Worm (Caenorhabditis elegans) whole organism, young adult: ENCODE results near the gene sdz-10.

ENCODE experiments used
- dpl-1 ChIP-seq: fragments of 150-350 bp; optimal IDR thresholded peaks from 2 replicates; lab custom pipeline; 2014; ENCODE audit warnings: missing biosample characterization, missing genetic modification reagents, missing genetic modification characterization
- lsl-1 ChIP-seq: fragments of 200-800 bp; sonication (Bioruptor generic); optimal IDR thresholded peaks from 2 replicates; lab custom pipeline; 2018; ENCODE audit warnings: mild to moderate bottlenecking, missing genetic modification characterization, moderate library complexity, missing compliant biosample characterization
- mes-4 ChIP-seq: sonication (generic microtip); optimal IDR thresholded peaks from 2 replicates; lab custom pipeline; 2016; ENCODE audit warnings: missing genotype, missing genetic modification characterization, missing compliant biosample characterization
- snpc-4 ChIP-seq, 5 experiments: fragments of 150-350 bp in 1 of 5; sonication (generic microtip) in 4 of 5; optimal IDR thresholded peaks; 2 replicates each; lab custom pipeline; 2014 to 2018; ENCODE audit warnings: missing genetic modification characterization in 5 of 5, missing biosample characterization in 3 of 5, antibody characterized with exemption in 2 of 5, mild to moderate bottlenecking in 2 of 5, missing compliant biosample characterization in 2 of 5, missing genotype in 2 of 5, moderate library complexity in 2 of 5, missing genetic modification reagents in 1 of 5
- unc-62 ChIP-seq: fragments of 150-350 bp; optimal IDR thresholded peaks from 2 replicates; lab custom pipeline; 2014; ENCODE audit warnings: missing biosample characterization, missing genetic modification reagents, missing genetic modification characterization

DNA sequence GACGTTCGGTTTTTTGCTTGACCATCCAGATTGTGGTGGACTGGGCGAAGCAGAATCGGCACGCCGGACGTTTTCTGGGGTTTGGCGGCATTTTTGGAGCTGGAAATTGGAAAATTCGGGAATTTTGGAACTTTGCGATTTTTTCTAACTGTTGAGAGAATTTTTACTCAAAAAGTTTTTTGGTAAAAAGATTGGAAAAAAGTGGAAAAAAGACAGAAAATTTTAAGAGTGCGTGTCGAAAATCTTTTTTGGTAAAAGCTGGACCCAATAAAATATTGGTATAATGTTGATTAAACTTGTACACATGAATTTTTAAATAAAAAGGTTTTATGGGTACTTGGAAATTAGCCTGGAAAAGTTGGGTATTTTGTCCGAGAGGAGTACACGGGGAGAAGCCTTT lies 29.8 kb downstream of the sdz-10 start, which contains the start of gene T05A8.7:
- no peak for TF ChIP-seq dpl-1
- no peak for TF ChIP-seq lsl-1
- TF ChIP-seq unc-62 (GFP tag; lab: Kevin White, UChicago): no peak
- TF ChIP-seq mes-4 (tag; lab: Kevin White, UChicago): no peak
- no peak for TF ChIP-seq snpc-4 (GFP tag; optimal IDR thresholded peaks at IDR 0.05; lab: Kevin White, UChicago)
- TF ChIP-seq snpc-4 (tag; optimal IDR thresholded peaks at IDR 0.05; lab: Kevin White, UChicago): no peak
